Fruit fly (Drosophila melanogaster) whole organism, embryonic: Measurements from ENCODE around the gene Gr32a.
A peak's percentile ranks its signal among the peaks of the same experiment; 100 is the strongest.

ENCODE experiments used
- CG10366 ChIP-seq: fragments of 200-800 bp; sonication (Bioruptor generic); IDR thresholded peaks from 2 replicates; pipeline ENCODE4 v1.3.6; 2022; ENCODE audit warnings: missing biosample characterization, missing genetic modification characterization
- CG10565 ChIP-seq: fragments of 200-800 bp; sonication (Bioruptor generic); optimal IDR thresholded peaks from 3 replicates; lab custom pipeline; 2016; ENCODE audit warnings: missing biosample characterization, mild to moderate bottlenecking, missing genetic modification characterization
- CG11085 ChIP-seq: fragments of 200-800 bp; sonication (Bioruptor generic); IDR thresholded peaks from 2 replicates; pipeline ENCODE4 v1.3.6; 2022; ENCODE audit warnings: missing biosample characterization, missing genetic modification characterization
- CG12071 ChIP-seq: fragments of 200-800 bp; sonication (Bioruptor generic); optimal IDR thresholded peaks from 3 replicates; lab custom pipeline; 2018; ENCODE audit warnings: missing biosample characterization, mild to moderate bottlenecking, missing genetic modification characterization
- CG15269 ChIP-seq: fragments of 200-800 bp; sonication (Bioruptor generic); optimal IDR thresholded peaks from 2 replicates; lab custom pipeline; 2018; ENCODE audit warnings: missing biosample characterization, mild to moderate bottlenecking, missing genetic modification characterization, moderate library complexity
- CG1602 ChIP-seq: fragments of 200-800 bp; sonication (Bioruptor generic); optimal IDR thresholded peaks from 3 replicates; lab custom pipeline; 2016; ENCODE audit warnings: missing biosample characterization, missing genetic modification characterization
- CG18011 ChIP-seq: fragments of 200-800 bp; sonication (Bioruptor generic); optimal IDR thresholded peaks from 2 replicates; lab custom pipeline; 2017; ENCODE audit warnings: missing biosample characterization, missing genetic modification characterization, mild to moderate bottlenecking, moderate library complexity, missing genotype
- CG2116 ChIP-seq: fragments of 200-800 bp; sonication (Bioruptor generic); optimal IDR thresholded peaks from 3 replicates; lab custom pipeline; 2018; ENCODE audit warnings: missing biosample characterization, mild to moderate bottlenecking, missing genetic modification characterization
- CG30431 ChIP-seq: fragments of 200-800 bp; sonication (Bioruptor generic); optimal IDR thresholded peaks from 2 replicates; lab custom pipeline; 2017; ENCODE audit warnings: missing biosample characterization, missing genetic modification characterization
- CG3163 ChIP-seq: fragments of 200-800 bp; sonication (Bioruptor generic); optimal IDR thresholded peaks from 3 replicates; lab custom pipeline; 2016; ENCODE audit warnings: missing biosample characterization, missing genetic modification characterization
- CG32532 ChIP-seq: fragments of 200-800 bp; sonication (Bioruptor generic); IDR thresholded peaks from 2 replicates; pipeline ENCODE4 v1.3.6; 2022; ENCODE audit warnings: missing biosample characterization, missing genetic modification characterization
- CG33557 ChIP-seq: fragments of 200-800 bp; sonication (Bioruptor generic); optimal IDR thresholded peaks from 2 replicates; lab custom pipeline; 2019; ENCODE audit warnings: missing biosample characterization, mild to moderate bottlenecking, missing genetic modification characterization, moderate library complexity
- CG3726 ChIP-seq: fragments of 200-800 bp; sonication (Bioruptor generic); IDR thresholded peaks from 3 replicates; pipeline ENCODE4, ENCODE4 v1.3.6; 2022; ENCODE audit warnings: missing biosample characterization, missing genetic modification characterization
- CG3995 ChIP-seq: fragments of 200-800 bp; sonication (Bioruptor generic); optimal IDR thresholded peaks from 3 replicates; lab custom pipeline; 2016; ENCODE audit warnings: missing biosample characterization, missing genetic modification characterization
- CG4424 ChIP-seq: fragments of 200-800 bp; sonication (Bioruptor generic); optimal IDR thresholded peaks from 3 replicates; lab custom pipeline; 2016; ENCODE audit warnings: missing biosample characterization, missing genetic modification characterization
- CG4617 ChIP-seq: fragments of 200-800 bp; sonication (Bioruptor generic); optimal IDR thresholded peaks from 3 replicates; lab custom pipeline; 2016; ENCODE audit warnings: missing biosample characterization, missing genetic modification characterization, borderline replicate concordance
- CG4707 ChIP-seq: fragments of 200-800 bp; sonication (Bioruptor generic); optimal IDR thresholded peaks from 2 replicates; lab custom pipeline; 2018; ENCODE audit warnings: missing biosample characterization, mild to moderate bottlenecking, missing genetic modification characterization, moderate library complexity
- CG4730 ChIP-seq: fragments of 200-800 bp; sonication (Bioruptor generic); IDR thresholded peaks from 2 replicates; pipeline ENCODE4 v1.3.6; 2022; ENCODE audit warnings: missing biosample characterization, missing genetic modification characterization
- CG6654 ChIP-seq: fragments of 200-800 bp; sonication (Bioruptor generic); optimal IDR thresholded peaks from 2 replicates; lab custom pipeline; 2017; ENCODE audit warnings: missing biosample characterization, mild to moderate bottlenecking, missing genetic modification characterization
- CG8944 ChIP-seq: fragments of 200-800 bp; sonication (Bioruptor generic); optimal IDR thresholded peaks from 3 replicates; lab custom pipeline; 2016; ENCODE audit warnings: missing biosample characterization, missing genetic modification characterization
- Camta ChIP-seq: fragments of 200-800 bp; sonication (Bioruptor generic); optimal IDR thresholded peaks from 2 replicates; lab custom pipeline; 2016; ENCODE audit warnings: missing biosample characterization, missing genetic modification characterization
- Dad ChIP-seq: fragments of 200-800 bp; sonication (Bioruptor generic); optimal IDR thresholded peaks from 3 replicates; lab custom pipeline; 2016; ENCODE audit warnings: missing biosample characterization, missing genetic modification characterization
- Fer1 ChIP-seq: fragments of 200-800 bp; sonication (Bioruptor generic); optimal IDR thresholded peaks from 2 replicates; lab custom pipeline; 2017; ENCODE audit warnings: missing biosample characterization, mild to moderate bottlenecking, missing genetic modification characterization
- Fer2 ChIP-seq: fragments of 200-800 bp; sonication (Bioruptor generic); optimal IDR thresholded peaks from 2 replicates; lab custom pipeline; 2018; ENCODE audit warnings: missing biosample characterization, mild to moderate bottlenecking, missing genetic modification characterization, moderate library complexity
- Mad ChIP-seq: fragments of 200-800 bp; sonication (Bioruptor generic); optimal IDR thresholded peaks from 2 replicates; lab custom pipeline; 2016; ENCODE audit warnings: missing biosample characterization, missing genetic modification characterization
- Nf-YC ChIP-seq: fragments of 200-800 bp; optimal IDR thresholded peaks from 3 replicates; lab custom pipeline; 2019; ENCODE audit warnings: missing biosample characterization, mild to moderate bottlenecking, missing genetic modification characterization, moderate library complexity
- NfI ChIP-seq: fragments of 200-800 bp; sonication (Bioruptor generic); optimal IDR thresholded peaks from 3 replicates; lab custom pipeline; 2018; ENCODE audit warnings: missing biosample characterization, mild to moderate bottlenecking, missing genetic modification characterization, moderate library complexity
- Ssrp ChIP-seq: fragments of 200-800 bp; sonication (Bioruptor generic); optimal IDR thresholded peaks from 2 replicates; lab custom pipeline; 2018; ENCODE audit warnings: missing biosample characterization, mild to moderate bottlenecking, missing genetic modification characterization, moderate library complexity
- bigmax ChIP-seq: fragments of 200-800 bp; sonication (Bioruptor generic); optimal IDR thresholded peaks from 2 replicates; lab custom pipeline; 2018; ENCODE audit warnings: missing biosample characterization, mild to moderate bottlenecking, missing genetic modification characterization
- btn ChIP-seq: fragments of 200-800 bp; sonication (Bioruptor generic); optimal IDR thresholded peaks from 2 replicates; lab custom pipeline; 2016; ENCODE audit warnings: missing biosample characterization, missing genetic modification characterization
- da ChIP-seq: fragments of 200-800 bp; sonication (Bioruptor generic); optimal IDR thresholded peaks from 2 replicates; lab custom pipeline; 2016; ENCODE audit warnings: missing biosample characterization, missing genetic modification characterization
- dan ChIP-seq: fragments of 200-800 bp; sonication (Bioruptor generic); IDR thresholded peaks from 2 replicates; pipeline ENCODE4 v1.3.6; 2022; ENCODE audit warnings: missing biosample characterization, missing genetic modification characterization
- danr ChIP-seq: fragments of 200-800 bp; sonication (Bioruptor generic); IDR thresholded peaks from 2 replicates; pipeline ENCODE4 v1.3.6; 2022; ENCODE audit warnings: missing biosample characterization, missing genetic modification characterization
- ems ChIP-seq: fragments of 200-800 bp; sonication (Bioruptor generic); optimal IDR thresholded peaks from 3 replicates; lab custom pipeline; 2016; ENCODE audit warnings: missing biosample characterization, missing genetic modification characterization
- gcm2 ChIP-seq: fragments of 200-800 bp; sonication (Bioruptor generic); optimal IDR thresholded peaks from 2 replicates; lab custom pipeline; 2016; ENCODE audit warnings: missing biosample characterization, missing genetic modification characterization
- insv ChIP-seq, 2 experiments: fragments of 200-800 bp; sonication (Bioruptor generic); optimal IDR thresholded peaks; 3 replicates each; lab custom pipeline; 2016 to 2018; ENCODE audit warnings: missing biosample characterization in 2 of 2, missing genetic modification characterization in 2 of 2
- ken ChIP-seq: fragments of 200-800 bp; sonication (Bioruptor generic); IDR thresholded peaks from 3 replicates; pipeline ENCODE4 v1.3.6; 2022; ENCODE audit warnings: missing biosample characterization, missing genetic modification characterization
- lilli ChIP-seq: fragments of 200-800 bp; sonication (Bioruptor generic); optimal IDR thresholded peaks from 3 replicates; lab custom pipeline; 2016; ENCODE audit warnings: missing biosample characterization, missing genetic modification characterization
- nerfin-1 ChIP-seq: fragments of 200-800 bp; sonication (Bioruptor generic); optimal IDR thresholded peaks from 3 replicates; lab custom pipeline; 2019; ENCODE audit warnings: missing biosample characterization, mild to moderate bottlenecking, missing genetic modification characterization, moderate library complexity
- oc ChIP-seq: fragments of 200-800 bp; sonication (Bioruptor generic); optimal IDR thresholded peaks from 2 replicates; lab custom pipeline; 2018; ENCODE audit warnings: missing biosample characterization, mild to moderate bottlenecking, missing genetic modification characterization, moderate library complexity
- pros ChIP-seq: fragments of 200-800 bp; sonication (Bioruptor generic); optimal IDR thresholded peaks from 3 replicates; lab custom pipeline; 2019; ENCODE audit warnings: missing biosample characterization, mild to moderate bottlenecking, missing genetic modification characterization, moderate library complexity
- pzg ChIP-seq: fragments of 200-800 bp; sonication (Bioruptor generic); optimal IDR thresholded peaks from 3 replicates; lab custom pipeline; 2018; ENCODE audit warnings: missing biosample characterization, mild to moderate bottlenecking, missing genetic modification characterization, moderate library complexity
- rib ChIP-seq: fragments of 200-800 bp; sonication (Bioruptor generic); IDR thresholded peaks from 2 replicates; pipeline ENCODE4 v1.3.6; 2022; ENCODE audit warnings: missing biosample characterization, missing genetic modification characterization
- scrt ChIP-seq: fragments of 200-800 bp; sonication (Bioruptor generic); optimal IDR thresholded peaks from 2 replicates; lab custom pipeline; 2018; ENCODE audit warnings: missing biosample characterization, mild to moderate bottlenecking, missing genetic modification characterization, moderate library complexity
- tgo ChIP-seq: fragments of 200-800 bp; sonication (Bioruptor generic); IDR thresholded peaks from 3 replicates; pipeline ENCODE4 v1.3.6; 2022; ENCODE audit warnings: missing biosample characterization, missing genetic modification characterization
- tll ChIP-seq, 2 experiments: fragments of 200-800 bp in 1 of 2; fragments of >200 bp in 1 of 2; sonication (Bioruptor generic) in 1 of 2; optimal IDR thresholded peaks; 2 replicates each; lab custom pipeline; 2017 to 2019; ENCODE audit warnings: missing biosample characterization in 2 of 2, missing genetic modification characterization in 2 of 2, mild to moderate bottlenecking in 1 of 2, moderate library complexity in 1 of 2
- unc-4 ChIP-seq: fragments of 200-800 bp; sonication (Bioruptor generic); IDR thresholded peaks from 2 replicates; pipeline ENCODE4 v1.3.6; 2022; ENCODE audit warnings: missing biosample characterization, missing genetic modification characterization; ENCODE audit not compliant: partially characterized antibody
- vfl ChIP-seq: fragments of 200-800 bp; sonication (Bioruptor generic); optimal IDR thresholded peaks from 2 replicates; lab custom pipeline; 2016; ENCODE audit warnings: missing biosample characterization, missing genetic modification characterization
- vvl ChIP-seq: fragments of 200-800 bp; sonication (Bioruptor generic); IDR thresholded peaks from 2 replicates; pipeline ENCODE4 v1.3.6; 2022; ENCODE audit warnings: missing biosample characterization, missing genetic modification characterization
- wek ChIP-seq: fragments of 200-800 bp; sonication (Bioruptor generic); optimal IDR thresholded peaks from 3 replicates; lab custom pipeline; 2018; ENCODE audit warnings: missing biosample characterization, mild to moderate bottlenecking, missing genetic modification characterization, moderate library complexity
- zen ChIP-seq: fragments of 200-800 bp; sonication (Bioruptor generic); optimal IDR thresholded peaks from 3 replicates; lab custom pipeline; 2018; ENCODE audit warnings: missing biosample characterization, mild to moderate bottlenecking, missing genetic modification characterization, moderate library complexity

Gr32a gene

DNA sequence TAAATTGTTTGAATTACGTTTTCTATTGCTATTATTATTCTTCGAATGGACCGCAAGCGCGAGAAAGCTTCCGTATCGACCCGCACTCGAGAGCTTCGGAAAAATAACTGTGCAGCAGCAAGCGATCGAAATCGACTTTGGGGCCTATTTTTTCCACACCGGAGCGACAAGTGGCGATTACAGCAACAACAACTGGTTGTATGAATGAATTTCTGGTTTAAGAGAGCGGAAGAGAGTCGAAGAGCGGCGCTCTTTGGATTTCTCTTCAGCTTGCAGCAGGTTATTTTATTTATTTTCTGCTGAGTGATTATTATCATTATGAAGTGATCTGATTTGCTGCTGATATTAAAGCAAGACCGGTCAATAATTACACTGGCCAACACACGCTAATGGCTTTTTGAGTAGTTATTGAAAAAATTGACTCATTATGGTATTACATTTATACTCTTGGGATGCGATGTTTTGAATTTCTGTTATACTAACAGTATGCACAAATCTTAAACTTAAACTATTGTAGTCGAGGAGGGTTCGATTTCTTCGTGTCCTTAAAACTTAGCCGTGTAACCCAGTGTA, 46.8 kb upstream of the Gr32a start, which contains the start of gene Samuel (continued):
- TF ChIP-seq insv (GFP tag; optimal IDR thresholded peaks at IDR 0.05; lab: Kevin White, UChicago) (no peak), Ssrp (tag; lab: Kevin White, UChicago) (no peak), lilli (GFP tag; lab: Kevin White, UChicago) (no peak), Nf-YC (tag; lab: Kevin White, UChicago) (no peak), gcm2 (GFP tag; lab: Kevin White, UChicago) (no peak), CG30431 (GFP tag; lab: Kevin White, UChicago) (no peak), CG4707 (peak; percentile 20), da (GFP tag; lab: Kevin White, UChicago) (no peak), rib (no peak; the same call in 1 of the 2 replicates), CG4424 (GFP tag; lab: Kevin White, UChicago) (peak; percentile 30), CG3995 (GFP tag; lab: Kevin White, UChicago) (no peak), CG32532 (GFP tag; lab: Robert Waterston, UW) (peak; percentile 35; the same call in 1 of the 2 replicates), zen (tag; lab: Kevin White, UChicago) (no peak), CG3726 (GFP tag; lab: Robert Waterston, UW) (no peak), pzg (no peak), CG4617 (GFP tag; lab: Kevin White, UChicago) (no peak), nerfin-1 (tag; lab: Kevin White, UChicago) (no peak), CG1602 (GFP tag; lab: Kevin White, UChicago) (no peak), NfI (GFP tag; lab: Kevin White, UChicago) (no peak), btn (GFP tag; lab: Kevin White, UChicago) (no peak), Mad (GFP tag; lab: Kevin White, UChicago) (no peak), CG11085 (GFP tag; lab: Robert Waterston, UW) (no peak), dan (GFP tag; lab: Robert Waterston, UW) (no peak), Fer1 (GFP tag; lab: Kevin White, UChicago) (no peak), Camta (no peak), CG4730 (GFP tag; lab: Robert Waterston, UW) (no peak), bigmax (GFP tag; lab: Kevin White, UChicago) (peak; percentile 23), unc-4 (no peak), Fer2 (no peak), pros (GFP tag; lab: Kevin White, UChicago) (no peak), wek (GFP tag; lab: Kevin White, UChicago) (no peak), ems (GFP tag; lab: Kevin White, UChicago) (no peak), CG10366 (GFP tag; lab: Robert Waterston, UW) (no peak), CG6654 (GFP tag; lab: Kevin White, UChicago) (no peak), oc (tag; lab: Kevin White, UChicago) (no peak), tgo (GFP tag; lab: Robert Waterston, UW) (no peak), CG15269 (tag; lab: Kevin White, UChicago) (no peak), CG2116 (GFP tag; lab: Kevin White, UChicago) (no peak), scrt (GFP tag; lab: Kevin White, UChicago) (no peak), CG10565 (GFP tag; lab: Kevin White, UChicago) (no peak), CG18011 (GFP tag; lab: Kevin White, UChicago) (no peak), danr (GFP tag; lab: Robert Waterston, UW) (no peak), vvl (no peak; the same call in none of the 2 replicates), tll (GFP tag; optimal IDR thresholded peaks at IDR 0.05; lab: Kevin White, UChicago) (no peak), CG12071 (GFP tag; lab: Kevin White, UChicago) (no peak), CG8944 (no peak), ken (GFP tag; lab: Robert Waterston, UW) (no peak), CG3163 (peak; percentile 99), vfl (GFP tag; lab: Kevin White, UChicago) (no peak), CG33557 (no peak), Dad (no peak)
